Worm (Caenorhabditis elegans): ENCODE data around the gene osm-11.

- no peak for TF ChIP-seq ama-1 (optimal IDR thresholded peaks at IDR 0.05)
- TF ChIP-seq sea-1 (GFP tag; conservative IDR thresholded peaks at IDR 0.05): no peak
- no peak for TF ChIP-seq ceh-36 (tag; optimal IDR thresholded peaks at IDR 0.05)
- no peak for TF ChIP-seq B0310.2 (tag; optimal IDR thresholded peaks at IDR 0.05)
- no peak for TF ChIP-seq scrt-1 (GFP tag; IDR thresholded peaks at IDR 0.05)
- TF ChIP-seq hmg-4 (GFP tag; optimal IDR thresholded peaks at IDR 0.05): no peak
- TF ChIP-seq F13C5.2 (tag; optimal IDR thresholded peaks at IDR 0.05): no peak
Measured at ce11 chrX:17398293-17398692, 23.1 kb downstream of the osm-11 start, which contains the start of gene F11C7.7.
